Fruit fly (Drosophila melanogaster): Measurements from ENCODE around the gene Remo.

Remo gene

DNA sequence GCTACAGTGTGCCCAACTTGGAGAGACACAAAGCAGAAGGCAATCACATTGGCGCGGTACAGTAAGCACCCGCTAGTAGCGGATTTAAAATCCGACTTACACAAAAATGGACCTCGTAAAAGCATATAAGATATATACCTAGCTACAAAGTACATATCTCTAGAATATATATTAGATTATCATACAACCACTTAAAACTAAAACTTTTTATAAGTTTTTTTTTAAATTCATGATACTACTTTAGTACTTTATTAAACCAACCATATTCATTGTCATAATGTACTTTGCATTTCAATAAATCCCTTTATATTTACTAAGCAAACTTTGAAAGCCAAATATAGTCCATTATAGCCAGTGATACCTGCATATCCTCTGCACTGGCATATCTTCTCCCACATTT, 12.7 kb upstream of the Remo start (continued):
- TF ChIP-seq CG6175 (GFP tag; IDR thresholded peaks at IDR 0.05) (no peak), D (optimal IDR thresholded peaks at IDR 0.05) (no peak), D (GFP tag; optimal IDR thresholded peaks at IDR 0.05) (peak; percentile 52), Ptx1 (GFP tag; IDR thresholded peaks at IDR 0.05) (peak; percentile 61), CG32532 (GFP tag; IDR thresholded peaks at IDR 0.05) (peak; percentile 52), cas (GFP tag; IDR thresholded peaks at IDR 0.05) (no peak), CG33557 (GFP tag; optimal IDR thresholded peaks at IDR 0.05) (peak; percentile 4), CG4404 (GFP tag; IDR thresholded peaks at IDR 0.05) (peak; percentile 34; the same call in 1 of the 2 replicates), CG10366 (GFP tag; IDR thresholded peaks at IDR 0.05) (peak; percentile 26; the same call in 1 of the 2 replicates), CG4424 (GFP tag; optimal IDR thresholded peaks at IDR 0.05) (peak; percentile 49), unc-4 (GFP tag; IDR thresholded peaks at IDR 0.05; ENCODE audit: partially characterized antibody) (no peak), CG6654 (GFP tag; optimal IDR thresholded peaks at IDR 0.05) (peak; percentile 18), CG5245 (GFP tag; optimal IDR thresholded peaks at IDR 0.05) (peak; percentile 17), tio (GFP tag; optimal IDR thresholded peaks at IDR 0.05) (peak; percentile 38), wor (GFP tag; IDR thresholded peaks at IDR 0.05) (peak; percentile 39; the same call in 1 of the 2 replicates), CG8281 (tag; optimal IDR thresholded peaks at IDR 0.05) (no peak), CG17802 (tag; optimal IDR thresholded peaks at IDR 0.05) (no peak), Hr3 (GFP tag; optimal IDR thresholded peaks at IDR 0.05) (peak; percentile 34), ase (GFP tag; IDR thresholded peaks at IDR 0.05) (no peak), pan (optimal IDR thresholded peaks at IDR 0.05) (no peak), pan (GFP tag; optimal IDR thresholded peaks at IDR 0.05 in 1 of 2, IDR thresholded peaks at IDR 0.05 in 1 of 2) (peak in 1 of 2 experiments; percentile 51), CG9876 (GFP tag; optimal IDR thresholded peaks at IDR 0.05) (no peak), CG2199 (GFP tag; IDR thresholded peaks at IDR 0.05) (no peak), hkb (optimal IDR thresholded peaks at IDR 0.05) (no peak), hkb (GFP tag; IDR thresholded peaks at IDR 0.05) (peak; percentile 47; the same call in 1 of the 2 replicates), CG8388 (GFP tag; optimal IDR thresholded peaks at IDR 0.05) (peak; percentile 48), Rfx (GFP tag; IDR thresholded peaks at IDR 0.05) (0 out of 2 replicates have a peak, but pooled peaks have one; percentile 20), cato (GFP tag; optimal IDR thresholded peaks at IDR 0.05; ENCODE audit: borderline replicate concordance) (no peak), CG13296 (GFP tag; optimal IDR thresholded peaks at IDR 0.05) (peak; percentile 43), sob (GFP tag; IDR thresholded peaks at IDR 0.05) (no peak), CG30403 (GFP tag; optimal IDR thresholded peaks at IDR 0.05) (peak; percentile 47), Xrp1 (GFP tag; IDR thresholded peaks at IDR 0.05) (peak; percentile 37; the same call in 1 of the 2 replicates), CG17359 (tag; optimal IDR thresholded peaks at IDR 0.05) (peak; percentile 43), CG12659 (GFP tag; optimal IDR thresholded peaks at IDR 0.05) (peak; percentile 46), CG5180 (GFP tag; optimal IDR thresholded peaks at IDR 0.05) (no peak), sens (GFP tag) (peak; percentile 70), Nf-YB (GFP tag; optimal IDR thresholded peaks at IDR 0.05) (peak; percentile 3)

DNA sequence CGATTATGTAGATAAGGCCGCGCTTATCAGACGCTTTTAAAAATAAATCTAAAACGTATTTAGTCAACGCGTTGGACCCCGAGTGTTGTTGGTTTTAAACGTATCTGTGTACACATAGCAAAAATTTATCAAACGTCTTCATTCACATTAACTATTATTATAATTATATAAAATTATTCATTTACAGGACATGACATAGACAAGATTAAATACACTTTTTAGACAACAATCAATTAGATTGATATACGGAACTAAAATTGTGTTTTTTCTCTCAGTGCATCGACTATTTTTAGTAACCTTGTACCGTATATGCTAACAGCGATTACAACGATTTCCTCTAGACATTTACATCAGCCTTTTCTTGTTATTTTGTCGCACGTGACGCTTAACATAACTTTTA, 11.1 kb upstream of the Remo start:
- TF ChIP-seq B-H2 (GFP tag; optimal IDR thresholded peaks at IDR 0.05) (peak; percentile 56), Fer2 (tag; optimal IDR thresholded peaks at IDR 0.05) (peak; percentile 60), CG1647 (GFP tag; optimal IDR thresholded peaks at IDR 0.05) (no peak), sens (GFP tag) (peak; percentile 70), CG2202 (tag; optimal IDR thresholded peaks at IDR 0.05) (no peak), CG8388 (GFP tag; optimal IDR thresholded peaks at IDR 0.05) (peak; percentile 52), Dip2 (GFP tag; IDR thresholded peaks at IDR 0.05) (no peak), Max (GFP tag; optimal IDR thresholded peaks at IDR 0.05) (peak; percentile 52), Eip74EF (GFP tag; optimal IDR thresholded peaks at IDR 0.05) (peak in 1 of 2 experiments; percentile 56), bsh (GFP tag; optimal IDR thresholded peaks at IDR 0.05) (peak in 1 of 2 experiments; percentile 67), repo (GFP tag; optimal IDR thresholded peaks at IDR 0.05) (no peak), Ets97D (GFP tag; optimal IDR thresholded peaks at IDR 0.05) (no peak), CG15073 (GFP tag; optimal IDR thresholded peaks at IDR 0.05) (no peak), Drgx (GFP tag; IDR thresholded peaks at IDR 0.05) (peak; percentile 67; the same call in 1 of the 2 replicates), CG34422 (GFP tag; IDR thresholded peaks at IDR 0.05) (peak; percentile 63; the same call in 1 of the 3 replicates), tin (GFP tag; optimal IDR thresholded peaks at IDR 0.05) (peak; percentile 56), lov (optimal IDR thresholded peaks at IDR 0.05) (no peak), lov (GFP tag; IDR thresholded peaks at IDR 0.05) (0 out of 3 replicates have a peak, but pooled peaks have one; percentile 15), CG11247 (GFP tag; IDR thresholded peaks at IDR 0.05) (peak; percentile 80)
